Fruit fly (Drosophila melanogaster): Measurements from ENCODE around the gene SPE.

The SPE gene

DNA sequence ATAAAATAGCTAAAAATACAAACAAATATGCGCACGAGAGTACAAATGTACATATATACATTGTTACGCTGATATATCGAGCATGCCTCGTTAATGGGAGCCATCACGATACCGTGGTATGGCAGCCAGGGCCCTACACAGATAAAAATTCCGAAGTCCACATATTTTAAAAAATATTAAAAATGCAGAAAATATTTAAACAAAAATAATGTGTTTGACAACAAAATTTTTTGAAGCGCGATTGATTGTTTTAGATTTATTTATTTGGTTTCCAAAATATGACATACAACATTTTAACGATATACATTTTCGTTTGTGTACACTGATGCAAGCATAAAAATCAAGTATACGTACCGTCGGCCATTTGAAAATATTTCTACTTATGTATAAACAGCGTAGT is 40.7 kb downstream of the SPE start (continued):
- TF ChIP-seq Sry-β (GFP tag; optimal IDR thresholded peaks at IDR 0.05) (no peak), btn (GFP tag; optimal IDR thresholded peaks at IDR 0.05) (peak; percentile 1), scrt (GFP tag; optimal IDR thresholded peaks at IDR 0.05) (peak; percentile 78), CG9932 (GFP tag; IDR thresholded peaks at IDR 0.05) (peak; percentile 90), CG4854 (GFP tag; optimal IDR thresholded peaks at IDR 0.05) (peak; percentile 68), Dek (tag; optimal IDR thresholded peaks at IDR 0.05) (peak; percentile 71), run (tag; optimal IDR thresholded peaks at IDR 0.05) (peak; percentile 60), Kr (GFP tag; optimal IDR thresholded peaks at IDR 0.05) (no peak), Atf-2 (GFP tag; optimal IDR thresholded peaks at IDR 0.05) (peak; percentile 29), croc (GFP tag; conservative IDR thresholded peaks at IDR 0.05) (peak; percentile 28; the same call in 2 of the 3 replicates), org-1 (GFP tag; optimal IDR thresholded peaks at IDR 0.05) (peak; percentile 73), E2f2 (GFP tag; IDR thresholded peaks at IDR 0.05) (peak; percentile 56; the same call in 1 of the 2 replicates), CG13424 (tag; optimal IDR thresholded peaks at IDR 0.05) (peak; percentile 63), Oli (tag; optimal IDR thresholded peaks at IDR 0.05) (peak; percentile 76), Awh (GFP tag; IDR thresholded peaks at IDR 0.05) (0 out of 2 replicates have a peak, but pooled peaks have one; percentile 46), CG4820 (GFP tag; optimal IDR thresholded peaks at IDR 0.05) (peak; percentile 52), Hr39 (optimal IDR thresholded peaks at IDR 0.05) (no peak), nerfin-2 (GFP tag; IDR thresholded peaks at IDR 0.05; ENCODE audit: partially characterized antibody) (no peak), CG7357 (GFP tag; IDR thresholded peaks at IDR 0.05) (peak; percentile 67), CG9727 (GFP tag; optimal IDR thresholded peaks at IDR 0.05) (peak; percentile 85), da (GFP tag; optimal IDR thresholded peaks at IDR 0.05) (no peak), dimm (GFP tag; IDR thresholded peaks at IDR 0.05) (no peak), CG31365 (tag; optimal IDR thresholded peaks at IDR 0.05) (peak; percentile 1), Ravus (GFP tag; IDR thresholded peaks at IDR 0.05) (peak; percentile 55), maf-S (GFP tag; optimal IDR thresholded peaks at IDR 0.05) (peak; percentile 73), CG3281 (GFP tag; optimal IDR thresholded peaks at IDR 0.05) (peak; percentile 93), lilli (GFP tag; optimal IDR thresholded peaks at IDR 0.05) (peak; percentile 93), lov (optimal IDR thresholded peaks at IDR 0.05) (no peak), lov (GFP tag; IDR thresholded peaks at IDR 0.05) (no peak), Taf1 (GFP tag; IDR thresholded peaks at IDR 0.05) (peak; percentile 70; the same call in 1 of the 2 replicates), ab (GFP tag; optimal IDR thresholded peaks at IDR 0.05) (no peak), pfk (GFP tag; optimal IDR thresholded peaks at IDR 0.05) (no peak), CG4617 (GFP tag; optimal IDR thresholded peaks at IDR 0.05; ENCODE audit: borderline replicate concordance) (peak; percentile 16), Neu2 (GFP tag; optimal IDR thresholded peaks at IDR 0.05; ENCODE audit: borderline replicate concordance) (no peak), exex (tag; optimal IDR thresholded peaks at IDR 0.05) (peak; percentile 54), Ptx1 (GFP tag; IDR thresholded peaks at IDR 0.05) (peak; percentile 86), slp2 (GFP tag; optimal IDR thresholded peaks at IDR 0.05) (peak; percentile 61), CG18619 (GFP tag; optimal IDR thresholded peaks at IDR 0.05) (peak; percentile 76), bcd (GFP tag; optimal IDR thresholded peaks at IDR 0.05) (peak; percentile 82), CG6254 (GFP tag; optimal IDR thresholded peaks at IDR 0.05) (no peak), trh (GFP tag; optimal IDR thresholded peaks at IDR 0.05) (no peak), CG9609 (GFP tag; optimal IDR thresholded peaks at IDR 0.05) (peak; percentile 43), sisA (GFP tag; IDR thresholded peaks at IDR 0.05) (peak; percentile 72), lbe (GFP tag; optimal IDR thresholded peaks at IDR 0.05) (peak; percentile 52), CG1603 (tag; optimal IDR thresholded peaks at IDR 0.05) (peak; percentile 51), CG2712 (tag; optimal IDR thresholded peaks at IDR 0.05) (peak; percentile 77), vnd (GFP tag; IDR thresholded peaks at IDR 0.05; ENCODE audit: partially characterized antibody) (no peak), tgo (GFP tag; IDR thresholded peaks at IDR 0.05) (peak; percentile 82), gcm (GFP tag; optimal IDR thresholded peaks at IDR 0.05) (peak; percentile 52), lola (GFP tag; optimal IDR thresholded peaks at IDR 0.05) (no peak), CG7928 (GFP tag; optimal IDR thresholded peaks at IDR 0.05) (peak; percentile 55)
